Fruit fly (Drosophila melanogaster): ENCODE results near the gene net.

net gene

DNA sequence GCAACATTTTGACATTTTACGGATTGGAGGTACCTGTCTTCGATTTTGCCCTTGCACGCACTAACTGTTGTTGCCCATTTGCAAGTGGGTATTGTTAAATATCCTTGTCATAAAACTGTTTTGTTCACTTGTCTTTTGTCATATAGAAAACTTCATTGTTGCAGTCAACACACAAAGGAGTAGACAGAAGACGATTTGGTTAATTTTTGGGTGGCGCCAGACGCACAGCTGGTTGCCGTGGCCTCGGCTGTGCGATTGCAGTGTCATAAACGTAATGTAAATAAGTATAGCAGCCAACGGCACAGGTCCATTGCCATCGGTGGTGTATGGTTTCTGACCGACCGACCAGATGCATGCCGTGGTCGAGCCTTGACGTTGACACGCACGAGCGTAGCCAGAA is 4.1 kb upstream of the net start:
- no peak for TF ChIP-seq CG17801 (GFP tag; optimal IDR thresholded peaks at IDR 0.05; ENCODE audit: partially characterized antibody)

- TF ChIP-seq CG17801 (GFP tag; optimal IDR thresholded peaks at IDR 0.05; ENCODE audit: partially characterized antibody) = no peak
Measured at dm6 chr2L:90081-90480, 2.9 kb upstream of the net start.

DNA sequence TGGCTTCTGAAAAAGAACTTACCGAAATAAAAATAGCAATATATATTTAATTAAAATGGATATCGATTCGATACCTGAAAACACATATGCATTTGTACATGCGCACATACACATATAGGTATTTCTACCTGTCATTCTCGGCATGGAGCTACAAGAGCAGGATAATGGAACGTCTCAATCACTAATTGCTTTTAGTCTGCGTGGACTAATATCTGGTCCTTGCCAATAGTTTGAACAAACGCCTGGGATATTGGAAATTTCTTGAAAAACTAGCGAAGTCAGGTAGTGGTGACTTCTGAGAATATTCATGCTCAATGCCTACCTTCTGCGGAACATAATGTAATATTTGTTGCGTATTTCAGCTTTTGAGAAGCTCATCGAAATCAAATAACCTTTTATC is 2.0 kb upstream of the net start:
- no peak for TF ChIP-seq CG17801 (GFP tag; optimal IDR thresholded peaks at IDR 0.05; ENCODE audit: partially characterized antibody)

dm6 chr2L:88528-88927 is 1.3 kb upstream of the net start:
- no peak for TF ChIP-seq CG17801 (GFP tag; optimal IDR thresholded peaks at IDR 0.05; ENCODE audit: partially characterized antibody)

dm6 chr2L:85701-86100 is 1.5 kb downstream of the net start:
- no peak for TF ChIP-seq CG17801 (GFP tag; optimal IDR thresholded peaks at IDR 0.05; ENCODE audit: partially characterized antibody)

- no peak for TF ChIP-seq CG17801 (GFP tag; optimal IDR thresholded peaks at IDR 0.05; ENCODE audit: partially characterized antibody)
Measured at dm6 chr2L:85099-85498, 2.1 kb downstream of the net start.

dm6 chr2L:82080-82479 is 5.1 kb downstream of the net start:
- TF ChIP-seq CG17801 (GFP tag; optimal IDR thresholded peaks at IDR 0.05; ENCODE audit: partially characterized antibody) = no peak

- TF ChIP-seq CG17801 (GFP tag; optimal IDR thresholded peaks at IDR 0.05; ENCODE audit: partially characterized antibody) = no peak
Measured at dm6 chr2L:81198-81597, 6.0 kb downstream of the net start.

- TF ChIP-seq CG17801 (GFP tag; optimal IDR thresholded peaks at IDR 0.05; ENCODE audit: partially characterized antibody) = no peak
Measured at dm6 chr2L:78828-79227, 8.4 kb downstream of the net start.

- TF ChIP-seq CG17801 (GFP tag; optimal IDR thresholded peaks at IDR 0.05; ENCODE audit: partially characterized antibody) = no peak
Measured at dm6 chr2L:76048-76447, 11.1 kb downstream of the net start, which contains the start of gene CG11374. Gene CG11374, plus strand, starts transcription at chr2L:76348.

- no peak for TF ChIP-seq CG17801 (GFP tag; optimal IDR thresholded peaks at IDR 0.05; ENCODE audit: partially characterized antibody)
Measured at dm6 chr2L:73760-74388, 13.3 kb downstream of the net start.

dm6 chr2L:72752-73435 is 14.3 kb downstream of the net start:
- no peak for TF ChIP-seq CG17801 (GFP tag; optimal IDR thresholded peaks at IDR 0.05; ENCODE audit: partially characterized antibody)

dm6 chr2L:71869-72751 is 15.1 kb downstream of the net start:
- TF ChIP-seq CG17801 (GFP tag; optimal IDR thresholded peaks at IDR 0.05; ENCODE audit: partially characterized antibody) = peak; percentile 16

DNA sequence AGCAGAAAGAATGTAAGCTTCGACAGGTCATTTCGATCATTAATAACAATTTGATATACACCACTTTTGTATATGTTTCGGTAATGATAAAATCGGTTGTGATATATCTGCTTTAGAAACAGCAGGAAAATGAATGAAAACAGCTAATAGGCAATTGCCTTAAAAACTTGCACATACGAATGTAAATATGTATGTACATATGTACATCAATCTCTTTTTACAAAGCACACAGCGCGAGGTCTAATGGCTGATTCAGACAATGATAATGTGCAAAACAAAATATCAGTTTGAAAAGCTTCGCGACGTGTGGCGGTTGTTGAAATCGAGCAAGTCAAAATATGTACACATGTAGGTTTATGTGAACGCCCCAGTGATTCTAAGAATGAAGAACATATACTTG is 15.7 kb downstream of the net start, which contains the start of gene galectin:
Gene galectin, plus strand, starts transcription at position 301 of the 400 bp plus-strand sequence.
- TF ChIP-seq CG17801 (GFP tag; optimal IDR thresholded peaks at IDR 0.05; ENCODE audit: partially characterized antibody) = peak; percentile 6

DNA sequence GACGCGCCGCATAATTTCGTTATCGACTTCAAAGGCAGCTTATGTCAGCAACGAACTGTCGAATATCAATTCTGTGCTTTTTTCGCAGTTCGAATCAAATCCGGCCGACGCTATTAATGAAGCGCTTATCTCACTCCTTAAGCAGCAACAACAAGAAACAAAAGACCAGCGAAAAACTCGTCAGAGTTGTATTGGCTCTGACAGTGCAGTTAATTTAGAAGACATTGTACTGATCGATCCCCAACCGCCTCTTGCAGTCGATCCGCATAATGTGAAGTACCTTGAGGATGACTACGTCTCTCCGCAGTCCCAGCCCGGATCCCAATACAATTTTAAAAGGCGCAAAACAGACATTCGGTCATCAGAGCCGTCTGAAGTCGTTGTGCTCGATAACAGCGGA is 17.6 kb downstream of the net start:
- TF ChIP-seq CG17801 (GFP tag; optimal IDR thresholded peaks at IDR 0.05; ENCODE audit: partially characterized antibody) = no peak

- no peak for TF ChIP-seq CG17801 (GFP tag; optimal IDR thresholded peaks at IDR 0.05; ENCODE audit: partially characterized antibody)
Measured at dm6 chr2L:67279-67657, 19.9 kb downstream of the net start.
